Fruit fly (Drosophila melanogaster) whole organism, wandering third instar larva: ENCODE measurements around the gene CG14866.

Source experiments
- Abd-B ChIP-seq: fragments of >200 bp; optimal IDR thresholded peaks from 2 replicates; lab custom pipeline; 2017; ENCODE audit warnings: missing biosample characterization, missing genetic modification characterization
- CG32264 ChIP-seq: fragments of 200-800 bp; sonication (Bioruptor generic); optimal IDR thresholded peaks from 2 replicates; lab custom pipeline; 2016; ENCODE audit warnings: missing biosample characterization, missing genetic modification characterization
- CG9705 ChIP-seq: fragments of 200-800 bp; sonication (Bioruptor generic); optimal IDR thresholded peaks from 2 replicates; lab custom pipeline; 2018; ENCODE audit warnings: missing biosample characterization, mild to moderate bottlenecking, missing genetic modification characterization
- CrebA ChIP-seq: fragments of 200-800 bp; sonication (Bioruptor generic); optimal IDR thresholded peaks from 2 replicates; lab custom pipeline; 2016; ENCODE audit warnings: missing biosample characterization, mild to moderate bottlenecking, missing genetic modification characterization, borderline replicate concordance
- Dfd ChIP-seq: fragments of >200 bp; optimal IDR thresholded peaks from 2 replicates; lab custom pipeline; 2017; ENCODE audit warnings: missing biosample characterization, missing genetic modification characterization
- Dif ChIP-seq: fragments of 200-275, 200-300 bp; sonication (Bioruptor generic); optimal IDR thresholded peaks from 2 replicates; lab custom pipeline; 2018; ENCODE audit warnings: missing biosample characterization, missing genetic modification characterization; ENCODE audit not compliant: partially characterized antibody
- HLH106 ChIP-seq: fragments of 200-800 bp; optimal IDR thresholded peaks from 3 replicates; lab custom pipeline; 2019; ENCODE audit warnings: missing biosample characterization, mild to moderate bottlenecking, missing genetic modification characterization, moderate library complexity
- Hnf4 ChIP-seq: fragments of 200-800 bp; sonication (Bioruptor generic); optimal IDR thresholded peaks from 2 replicates; lab custom pipeline; 2016; ENCODE audit warnings: missing biosample characterization, mild to moderate bottlenecking, missing genetic modification characterization
- Hr78 ChIP-seq: fragments of >200 bp; optimal IDR thresholded peaks from 2 replicates; lab custom pipeline; 2017; ENCODE audit warnings: missing biosample characterization, missing genetic modification characterization
- Hr83 ChIP-seq: fragments of 200-300 bp; sonication (Bioruptor generic); optimal IDR thresholded peaks from 2 replicates; lab custom pipeline; 2016; ENCODE audit warnings: missing biosample characterization, mild to moderate bottlenecking, missing genetic modification characterization, moderate library complexity; ENCODE audit not compliant: poor library complexity, severe bottlenecking
- Jra ChIP-seq: sonication (Bioruptor generic); optimal IDR thresholded peaks from 2 replicates; lab custom pipeline; 2016; ENCODE audit warnings: missing biosample characterization, missing genetic modification characterization
- Mio ChIP-seq: sonication (Bioruptor generic); optimal IDR thresholded peaks from 2 replicates; lab custom pipeline; 2016; ENCODE audit warnings: missing biosample characterization, missing genetic modification characterization
- Myc ChIP-seq: fragments of >200 bp; optimal IDR thresholded peaks from 2 replicates; lab custom pipeline; 2017
- N ChIP-seq: fragments of >200 bp; optimal IDR thresholded peaks from 2 replicates; lab custom pipeline; 2018; ENCODE audit warnings: missing biosample characterization, missing external identifiers, missing genetic modification characterization
- OdsH ChIP-seq: fragments of 200-800 bp; sonication (Bioruptor generic); optimal IDR thresholded peaks from 2 replicates; lab custom pipeline; 2016; ENCODE audit warnings: missing biosample characterization, mild to moderate bottlenecking, missing genetic modification characterization
- Rel ChIP-seq, 2 experiments: fragments of 200-800 bp; sonication (Bioruptor generic) in 1 of 2; optimal IDR thresholded peaks; 2 replicates in 1 of 2; 3 replicates in 1 of 2; lab custom pipeline; 2016 to 2019; ENCODE audit warnings: mild to moderate bottlenecking in 2 of 2, missing biosample characterization in 2 of 2, missing genetic modification characterization in 2 of 2, moderate library complexity in 1 of 2
- Sp1 ChIP-seq: fragments of 200-800 bp; sonication (Bioruptor generic); optimal IDR thresholded peaks from 3 replicates; lab custom pipeline; 2019; ENCODE audit warnings: missing biosample characterization, mild to moderate bottlenecking, missing genetic modification characterization, moderate library complexity
- Vsx2 ChIP-seq: fragments of 200-300, 225-300 bp; sonication (Bioruptor generic); optimal IDR thresholded peaks from 2 replicates; lab custom pipeline; 2018; ENCODE audit warnings: missing biosample characterization, missing genetic modification characterization; ENCODE audit not compliant: partially characterized antibody
- br ChIP-seq: fragments of 200-800 bp; sonication (Bioruptor generic); optimal IDR thresholded peaks from 2 replicates; lab custom pipeline; 2016; ENCODE audit warnings: missing biosample characterization, missing genetic modification characterization
- brk ChIP-seq: fragments of 200-800 bp; sonication (Bioruptor generic); optimal IDR thresholded peaks from 2 replicates; lab custom pipeline; 2016; ENCODE audit warnings: missing biosample characterization, mild to moderate bottlenecking, missing genetic modification characterization
- dl ChIP-seq, 2 experiments: fragments of 175-275, 200-275 bp in 1 of 2; fragments of 200-275 bp in 1 of 2; sonication (Bioruptor generic); optimal IDR thresholded peaks; lab custom pipeline; 2018; ENCODE audit warnings: mild to moderate bottlenecking in 2 of 2, missing biosample characterization in 2 of 2, missing genetic modification characterization in 2 of 2, moderate library complexity in 2 of 2; ENCODE audit not compliant: partially characterized antibody in 2 of 2, insufficient read depth in 1 of 2
- dmrt93B ChIP-seq: fragments of 200-800 bp; sonication (Bioruptor generic); optimal IDR thresholded peaks from 2 replicates; lab custom pipeline; 2018; ENCODE audit warnings: missing biosample characterization, mild to moderate bottlenecking, missing genetic modification characterization
- dsf ChIP-seq: sonication (Bioruptor generic); optimal IDR thresholded peaks from 2 replicates; lab custom pipeline; 2016; ENCODE audit warnings: missing biosample characterization, missing genetic modification characterization, borderline replicate concordance
- ey ChIP-seq: fragments of 200-800 bp; sonication (Bioruptor generic); optimal IDR thresholded peaks from 2 replicates; lab custom pipeline; 2016; ENCODE audit warnings: missing biosample characterization, missing genetic modification characterization
- foxo ChIP-seq, 2 experiments: fragments of 200-800 bp; sonication (Bioruptor generic); optimal IDR thresholded peaks; 2 replicates in 1 of 2; 3 replicates in 1 of 2; lab custom pipeline; 2016 to 2017; ENCODE audit warnings: missing biosample characterization in 2 of 2, missing genetic modification characterization in 2 of 2
- fru ChIP-seq: fragments of 200-800 bp; sonication (Bioruptor generic); optimal IDR thresholded peaks from 3 replicates; lab custom pipeline; 2016; ENCODE audit warnings: missing biosample characterization, mild to moderate bottlenecking, missing genetic modification characterization
- h ChIP-seq: fragments of 200-800 bp; sonication (Bioruptor generic); optimal IDR thresholded peaks from 3 replicates; lab custom pipeline; 2016; ENCODE audit warnings: missing biosample characterization, mild to moderate bottlenecking, missing genetic modification characterization
- lola ChIP-seq: fragments of >200 bp; optimal IDR thresholded peaks from 2 replicates; lab custom pipeline; 2017; ENCODE audit warnings: missing biosample characterization, missing genetic modification characterization
- pan ChIP-seq: fragments of >200 bp; optimal IDR thresholded peaks from 2 replicates; lab custom pipeline; 2017
- psq ChIP-seq: fragments of 200-800 bp; sonication (Bioruptor generic); optimal IDR thresholded peaks from 3 replicates; lab custom pipeline; 2017; ENCODE audit warnings: missing biosample characterization, mild to moderate bottlenecking, missing genetic modification characterization, moderate library complexity
- rgr ChIP-seq: fragments of 200-800 bp; sonication (Bioruptor generic); optimal IDR thresholded peaks from 3 replicates; lab custom pipeline; 2016; ENCODE audit warnings: missing biosample characterization, mild to moderate bottlenecking, missing genetic modification characterization
- sage ChIP-seq: fragments of 200-800 bp; sonication (Bioruptor generic); optimal IDR thresholded peaks from 2 replicates; lab custom pipeline; 2016; ENCODE audit warnings: missing biosample characterization, mild to moderate bottlenecking, missing genetic modification characterization
- sv ChIP-seq: fragments of 200-800 bp; sonication (Bioruptor generic); optimal IDR thresholded peaks from 3 replicates; lab custom pipeline; 2016; ENCODE audit warnings: missing biosample characterization, missing genetic modification characterization
- tai ChIP-seq: sonication (Bioruptor generic); optimal IDR thresholded peaks from 2 replicates; lab custom pipeline; 2016; ENCODE audit warnings: missing biosample characterization, missing genetic modification characterization
- usp ChIP-seq: fragments of >200 bp; optimal IDR thresholded peaks from 2 replicates; lab custom pipeline; 2017; ENCODE audit warnings: missing biosample characterization, missing genetic modification characterization
- woc ChIP-seq: sonication (Bioruptor generic); optimal IDR thresholded peaks from 2 replicates; lab custom pipeline; 2016; ENCODE audit warnings: missing biosample characterization, mild to moderate bottlenecking, missing genetic modification characterization

The CG14866 gene

dm6 chr3R:15350993-15351426 is 34.7 kb downstream of the CG14866 start, which contains the start of the genes Trs33 and Tmtc4 (continued):
- no peak for TF ChIP-seq Mio (GFP tag; lab: Kevin White, UChicago)

dm6 chr3R:15354019-15354418 is 37.7 kb downstream of the CG14866 start:
- TF ChIP-seq Hnf4 (GFP tag; lab: Kevin White, UChicago): no peak
- no peak for TF ChIP-seq sage (GFP tag; lab: Kevin White, UChicago)
- TF ChIP-seq brk (GFP tag; lab: Kevin White, UChicago): no peak
- TF ChIP-seq fru (GFP tag; lab: Kevin White, UChicago): no peak
- no peak for TF ChIP-seq dmrt93B
- TF ChIP-seq dsf (GFP tag; lab: Kevin White, UChicago): no peak
- TF ChIP-seq CrebA (GFP tag; lab: Kevin White, UChicago): no peak
- TF ChIP-seq ey (GFP tag; lab: Kevin White, UChicago): no peak
- no peak for TF ChIP-seq dl (GFP tag; optimal IDR thresholded peaks at IDR 0.05; lab: Kevin White, UChicago; ENCODE audit: insufficient read depth in 1 of 2, partially characterized antibody in 2 of 2)
- no peak for TF ChIP-seq woc (GFP tag; lab: Kevin White, UChicago)
- no peak for TF ChIP-seq Myc (lab: Kevin White, UChicago)
- TF ChIP-seq psq: no peak
- no peak for TF ChIP-seq foxo (GFP tag; optimal IDR thresholded peaks at IDR 0.05; lab: Kevin White, UChicago)
- no peak for TF ChIP-seq N (GFP tag; lab: Kevin White, UChicago)
- no peak for TF ChIP-seq Vsx2 (GFP tag; lab: Kevin White, UChicago)
- TF ChIP-seq rgr: no peak
- TF ChIP-seq Sp1 (GFP tag; lab: Kevin White, UChicago): no peak
- TF ChIP-seq, all 38 proteins: peak for 0

- TF ChIP-seq foxo (GFP tag; optimal IDR thresholded peaks at IDR 0.05; lab: Kevin White, UChicago): no peak
- TF ChIP-seq woc (GFP tag; lab: Kevin White, UChicago): no peak
- TF ChIP-seq HLH106 (tag; lab: Kevin White, UChicago): no peak
- no peak for TF ChIP-seq Dfd (GFP tag; lab: Kevin White, UChicago)
- TF ChIP-seq usp: no peak
- no peak for TF ChIP-seq Dif (GFP tag; lab: Kevin White, UChicago)
- no peak for TF ChIP-seq Vsx2 (GFP tag; lab: Kevin White, UChicago)
- TF ChIP-seq tai (GFP tag; lab: Kevin White, UChicago): no peak
- no peak for TF ChIP-seq rgr
- no peak for TF ChIP-seq CrebA (GFP tag; lab: Kevin White, UChicago)
Measured at dm6 chr3R:15356152-15356551, 39.9 kb downstream of the CG14866 start.

dm6 chr3R:15356645-15357431 is 40.6 kb downstream of the CG14866 start, which contains the start of the genes Atg4b and Hibch:
Gene Atg4b (minus strand): TSS chr3R:15356924.
Gene Hibch (plus strand): TSS chr3R:15357229.
- TF ChIP-seq br (GFP tag; lab: Kevin White, UChicago): peak; percentile 57
- no peak for TF ChIP-seq usp
- TF ChIP-seq Rel (GFP tag; optimal IDR thresholded peaks at IDR 0.05; lab: Kevin White, UChicago): no peak
- peak; percentile 84 for TF ChIP-seq Rel (tag; optimal IDR thresholded peaks at IDR 0.05; lab: Kevin White, UChicago)
- peak; percentile 80 for TF ChIP-seq rgr
- TF ChIP-seq sv (GFP tag; lab: Kevin White, UChicago): peak; percentile 26
- no peak for TF ChIP-seq Abd-B (GFP tag; lab: Kevin White, UChicago)
- no peak for TF ChIP-seq tai (GFP tag; lab: Kevin White, UChicago)
- TF ChIP-seq Sp1 (GFP tag; lab: Kevin White, UChicago): peak; percentile 84
- no peak for TF ChIP-seq Hr83 (GFP tag; lab: Kevin White, UChicago)
- TF ChIP-seq Hnf4 (GFP tag; lab: Kevin White, UChicago): no peak
- peak; percentile 56 for TF ChIP-seq ey (GFP tag; lab: Kevin White, UChicago)
- no peak for TF ChIP-seq CrebA (GFP tag; lab: Kevin White, UChicago)
- no peak for TF ChIP-seq pan (lab: Kevin White, UChicago)
- TF ChIP-seq CG32264 (GFP tag; lab: Kevin White, UChicago): no peak
- no peak for TF ChIP-seq Mio (GFP tag; lab: Kevin White, UChicago)
- no peak for TF ChIP-seq lola
- TF ChIP-seq Dfd (GFP tag; lab: Kevin White, UChicago): no peak
- TF ChIP-seq dmrt93B: no peak
- no peak for TF ChIP-seq Myc (lab: Kevin White, UChicago)
- TF ChIP-seq h (GFP tag; lab: Kevin White, UChicago): peak; percentile 76
- TF ChIP-seq fru (GFP tag; lab: Kevin White, UChicago): peak; percentile 89
- TF ChIP-seq psq: peak; percentile 73
- peak; percentile 82 for TF ChIP-seq CG9705
- no peak for TF ChIP-seq Jra (GFP tag; lab: Kevin White, UChicago)
- no peak for TF ChIP-seq N (GFP tag; lab: Kevin White, UChicago)
- peak in 1 of 2 experiments; percentile 83 for TF ChIP-seq foxo (GFP tag; optimal IDR thresholded peaks at IDR 0.05; lab: Kevin White, UChicago)
- TF ChIP-seq sage (GFP tag; lab: Kevin White, UChicago): no peak
- no peak for TF ChIP-seq woc (GFP tag; lab: Kevin White, UChicago)
- TF ChIP-seq OdsH (GFP tag; lab: Kevin White, UChicago): peak; percentile 75
- TF ChIP-seq Hr78: no peak
- TF ChIP-seq HLH106 (tag; lab: Kevin White, UChicago): peak; percentile 93
